Worm (Caenorhabditis elegans) whole organism, L1 larva: ENCODE measurements around the gene F55C12.2.

Source experiments
- aly-2 ChIP-seq: fragments of 150-350 bp; optimal IDR thresholded peaks from 2 replicates; lab custom pipeline; 2014; ENCODE audit warnings: missing biosample characterization, missing genetic modification characterization
- dsc-1 ChIP-seq: sonication (generic microtip); optimal IDR thresholded peaks from 2 replicates; lab custom pipeline; 2016; ENCODE audit warnings: mild to moderate bottlenecking, missing genetic modification characterization, missing compliant biosample characterization
- lin-15B ChIP-seq: fragments of 150-350 bp; sonication (generic microtip); optimal IDR thresholded peaks from 3 replicates; lab custom pipeline; 2014; ENCODE audit warnings: missing biosample characterization, missing genetic modification characterization
- lsy-2 ChIP-seq, 2 experiments: fragments of 150-350 bp; optimal IDR thresholded peaks; 2 replicates each; lab custom pipeline; 2014; ENCODE audit warnings: missing biosample characterization in 2 of 2, missing genetic modification characterization in 2 of 2
- mef-2 ChIP-seq: fragments of 150-350 bp; optimal IDR thresholded peaks from 2 replicates; lab custom pipeline; 2014; ENCODE audit warnings: missing biosample characterization, missing genetic modification characterization
- nhr-28 ChIP-seq: fragments of 150-350 bp; optimal IDR thresholded peaks from 2 replicates; lab custom pipeline; 2014; ENCODE audit warnings: missing biosample characterization, missing genetic modification characterization
- nhr-90 ChIP-seq: sonication (generic microtip); optimal IDR thresholded peaks from 2 replicates; lab custom pipeline; 2016; ENCODE audit warnings: mild to moderate bottlenecking, missing genetic modification characterization, missing compliant biosample characterization; ENCODE audit not compliant: poor library complexity
- snpc-4 ChIP-seq: fragments of 150-350 bp; optimal IDR thresholded peaks from 2 replicates; lab custom pipeline; 2014; ENCODE audit warnings: missing biosample characterization, missing genetic modification characterization

DNA sequence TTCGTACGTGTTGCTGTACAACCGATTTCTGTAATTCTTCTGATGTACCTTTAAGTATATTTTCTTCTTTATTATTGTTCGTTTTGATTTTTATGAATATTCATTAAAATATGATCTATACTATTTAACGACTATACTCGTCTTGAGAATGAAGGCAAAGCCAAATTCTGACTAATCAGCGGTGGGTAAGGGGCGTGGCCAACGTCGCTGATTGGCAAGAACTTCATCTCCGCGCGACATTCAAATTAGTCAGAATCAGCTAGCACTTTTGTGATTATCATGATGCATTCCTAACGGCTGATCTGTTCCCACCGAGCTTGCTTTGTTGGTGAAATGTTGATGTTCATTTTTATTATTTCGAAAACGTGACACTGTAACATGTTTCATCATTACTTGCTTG is 9.7 kb upstream of the F55C12.2 start:
- TF ChIP-seq dsc-1 (tag; lab: Kevin White, UChicago): no peak
- TF ChIP-seq lin-15B (tag; lab: Kevin White, UChicago): no peak
- TF ChIP-seq aly-2: no peak
- TF ChIP-seq nhr-28 (tag; lab: Kevin White, UChicago): no peak
- TF ChIP-seq lsy-2 (tag; optimal IDR thresholded peaks at IDR 0.05; lab: Kevin White, UChicago): no peak
- no peak for TF ChIP-seq nhr-90 (tag; lab: Kevin White, UChicago)
- no peak for TF ChIP-seq mef-2 (tag; lab: Kevin White, UChicago)
- no peak for TF ChIP-seq snpc-4 (tag; lab: Kevin White, UChicago)
